Worm (Caenorhabditis elegans): ENCODE results near the gene ndub-11.

DNA sequence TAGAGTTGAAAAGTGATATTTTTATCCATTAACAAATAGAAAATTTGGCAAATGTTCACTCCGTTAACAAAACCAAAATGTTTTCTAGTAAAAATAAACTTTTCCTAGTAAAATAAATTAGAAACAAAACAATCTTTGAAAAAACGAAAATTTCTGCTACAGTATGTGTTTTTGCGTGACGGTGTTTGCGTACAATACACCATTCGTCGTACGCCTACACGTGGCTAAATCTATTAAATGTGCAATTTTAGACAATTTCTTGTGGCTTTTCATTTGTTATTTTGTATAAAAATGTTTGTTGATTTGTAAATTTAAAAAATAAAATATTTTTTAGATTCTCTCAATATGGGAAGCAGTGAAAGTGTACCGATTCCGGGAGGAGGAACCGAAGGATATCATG, 16.9 kb downstream of the ndub-11 start, which contains the start of gene Y42H9AR.1:
- TF ChIP-seq F13C5.2 (tag; optimal IDR thresholded peaks at IDR 0.05): peak; percentile 3
- TF ChIP-seq flt-1 (GFP tag; IDR thresholded peaks at IDR 0.05): no peak
